Fruit fly (Drosophila melanogaster) whole organism, embryonic: Measurements from ENCODE around the gene CG14153.

ENCODE experiments used
- Antp ChIP-seq: fragments of 200-800 bp; sonication (Bioruptor generic); optimal IDR thresholded peaks from 3 replicates; lab custom pipeline; 2016; ENCODE audit warnings: missing biosample characterization, missing genetic modification characterization
- BEAF-32 ChIP-seq: fragments of 200-800 bp; sonication (Bioruptor generic); optimal IDR thresholded peaks from 3 replicates; lab custom pipeline; 2017; ENCODE audit warnings: missing biosample characterization, missing genetic modification characterization, mild to moderate bottlenecking, moderate library complexity, missing genetic modification reagents
- CG10274 ChIP-seq: fragments of 200-800 bp; sonication (Bioruptor generic); optimal IDR thresholded peaks from 3 replicates; lab custom pipeline; 2017; ENCODE audit warnings: missing biosample characterization, mild to moderate bottlenecking, missing genetic modification characterization
- CG10565 ChIP-seq: fragments of 200-800 bp; sonication (Bioruptor generic); optimal IDR thresholded peaks from 3 replicates; lab custom pipeline; 2016; ENCODE audit warnings: missing biosample characterization, mild to moderate bottlenecking, missing genetic modification characterization
- CG10959 ChIP-seq: fragments of 200-800 bp; sonication (Bioruptor generic); IDR thresholded peaks from 2 replicates; pipeline ENCODE4 v1.3.6; 2022; ENCODE audit warnings: missing biosample characterization, missing genetic modification characterization
- CG11085 ChIP-seq: fragments of 200-800 bp; sonication (Bioruptor generic); IDR thresholded peaks from 2 replicates; pipeline ENCODE4 v1.3.6; 2022; ENCODE audit warnings: missing biosample characterization, missing genetic modification characterization
- CG11504 ChIP-seq: fragments of 200-800 bp; sonication (Bioruptor generic); optimal IDR thresholded peaks from 3 replicates; lab custom pipeline; 2019; ENCODE audit warnings: missing biosample characterization, mild to moderate bottlenecking, missing genetic modification characterization, moderate library complexity
- CG11695 ChIP-seq: fragments of 200-800 bp; sonication (Bioruptor generic); IDR thresholded peaks from 3 replicates; pipeline ENCODE4 v1.3.6; 2022; ENCODE audit warnings: missing biosample characterization, missing genetic modification characterization
- CG15073 ChIP-seq: fragments of 200-800 bp; sonication (Bioruptor generic); optimal IDR thresholded peaks from 2 replicates; lab custom pipeline; 2016; ENCODE audit warnings: missing biosample characterization, missing genetic modification characterization
- CG30020 ChIP-seq: fragments of 200-800 bp; optimal IDR thresholded peaks from 2 replicates; lab custom pipeline; 2019; ENCODE audit warnings: missing biosample characterization, mild to moderate bottlenecking, missing genetic modification characterization, moderate library complexity
- CG30403 ChIP-seq: fragments of 200-800 bp; sonication (Bioruptor generic); optimal IDR thresholded peaks from 3 replicates; lab custom pipeline; 2016; ENCODE audit warnings: missing biosample characterization, missing genetic modification characterization
- CG31224 ChIP-seq: fragments of 200-800 bp; sonication (Bioruptor generic); IDR thresholded peaks from 2 replicates; pipeline ENCODE4 v1.3.6; 2022; ENCODE audit warnings: missing biosample characterization, missing genetic modification characterization
- CG34224 ChIP-seq: fragments of 200-800 bp; sonication (Bioruptor generic); IDR thresholded peaks from 3 replicates; pipeline ENCODE4 v1.3.6; 2022; ENCODE audit warnings: missing biosample characterization, missing genetic modification characterization; ENCODE audit not compliant: partially characterized antibody
- CG34376 ChIP-seq: fragments of 200-800 bp; sonication (Bioruptor generic); optimal IDR thresholded peaks from 2 replicates; lab custom pipeline; 2018; ENCODE audit warnings: missing biosample characterization, mild to moderate bottlenecking, missing genetic modification characterization
- CG3726 ChIP-seq: fragments of 200-800 bp; sonication (Bioruptor generic); IDR thresholded peaks from 3 replicates; pipeline ENCODE4, ENCODE4 v1.3.6; 2022; ENCODE audit warnings: missing biosample characterization, missing genetic modification characterization
- CG43689 ChIP-seq: fragments of 200-800 bp; sonication (Bioruptor generic); IDR thresholded peaks from 2 replicates; pipeline ENCODE4 v1.3.6; 2022; ENCODE audit warnings: missing biosample characterization, missing genetic modification characterization
- CG4404 ChIP-seq: fragments of 200-800 bp; sonication (Bioruptor generic); IDR thresholded peaks from 2 replicates; pipeline ENCODE4 v1.3.6; 2022; ENCODE audit warnings: missing biosample characterization, missing genetic modification characterization
- CG4854 ChIP-seq: fragments of 200-800 bp; sonication (Bioruptor generic); optimal IDR thresholded peaks from 2 replicates; lab custom pipeline; 2016; ENCODE audit warnings: missing biosample characterization, missing genetic modification characterization, inconsistent platforms
- CG5180 ChIP-seq: fragments of 200-800 bp; sonication (Bioruptor generic); optimal IDR thresholded peaks from 3 replicates; lab custom pipeline; 2017; ENCODE audit warnings: missing biosample characterization, missing genetic modification characterization, mild to moderate bottlenecking, moderate library complexity, missing genetic modification reagents
- CG7745 ChIP-seq: fragments of 200-800 bp; sonication (Bioruptor generic); optimal IDR thresholded peaks from 2 replicates; lab custom pipeline; 2018; ENCODE audit warnings: missing biosample characterization, mild to moderate bottlenecking, missing genetic modification characterization, moderate library complexity
- CG7786 ChIP-seq: fragments of 200-800 bp; sonication (Bioruptor generic); optimal IDR thresholded peaks from 2 replicates; lab custom pipeline; 2016; ENCODE audit warnings: missing biosample characterization, missing genetic modification characterization
- CkIIα-i1 ChIP-seq: fragments of 200-800 bp; sonication (Bioruptor generic); IDR thresholded peaks from 2 replicates; pipeline ENCODE4 v1.3.6; 2022; ENCODE audit warnings: missing biosample characterization, missing genetic modification characterization
- D19A ChIP-seq: fragments of 200-800 bp; optimal IDR thresholded peaks from 3 replicates; lab custom pipeline; 2019; ENCODE audit warnings: missing biosample characterization, mild to moderate bottlenecking, missing genetic modification characterization, moderate library complexity
- HLH54F ChIP-seq: fragments of 200-800 bp; sonication (Bioruptor generic); optimal IDR thresholded peaks from 3 replicates; lab custom pipeline; 2016; ENCODE audit warnings: missing biosample characterization, missing genetic modification characterization
- HmgZ ChIP-seq: fragments of 200-800 bp; sonication (Bioruptor generic); optimal IDR thresholded peaks from 2 replicates; lab custom pipeline; 2018; ENCODE audit warnings: missing biosample characterization, mild to moderate bottlenecking, missing genetic modification characterization
- Hr3 ChIP-seq: fragments of 200-800 bp; sonication (Bioruptor generic); optimal IDR thresholded peaks from 3 replicates; lab custom pipeline; 2016; ENCODE audit warnings: missing biosample characterization, missing genetic modification characterization
- Hsf ChIP-seq: fragments of 200-800 bp; sonication (Bioruptor generic); optimal IDR thresholded peaks from 3 replicates; lab custom pipeline; 2016; ENCODE audit warnings: missing biosample characterization, missing genetic modification characterization
- NFAT ChIP-seq: fragments of 200-800 bp; sonication (Bioruptor generic); IDR thresholded peaks from 2 replicates; pipeline ENCODE4 v1.3.6; 2022; ENCODE audit warnings: missing biosample characterization, missing genetic modification characterization
- Pdp1 ChIP-seq, 2 experiments: fragments of 200-800 bp; sonication (Bioruptor generic); optimal IDR thresholded peaks; 3 replicates each; lab custom pipeline; 2016; ENCODE audit warnings: missing biosample characterization in 2 of 2, missing genetic modification characterization in 2 of 2, mild to moderate bottlenecking in 1 of 2, moderate library complexity in 1 of 2
- Scr ChIP-seq: fragments of 200-800 bp; sonication (Bioruptor generic); IDR thresholded peaks from 2 replicates; pipeline ENCODE4 v1.3.6; 2022; ENCODE audit warnings: missing biosample characterization, missing genetic modification characterization; ENCODE audit not compliant: partially characterized antibody
- Sox102F ChIP-seq: fragments of 200-800 bp; sonication (Bioruptor generic); optimal IDR thresholded peaks from 2 replicates; lab custom pipeline; 2018; ENCODE audit warnings: missing biosample characterization, mild to moderate bottlenecking, missing genetic modification characterization, moderate library complexity
- Stat92E ChIP-seq, 3 experiments: fragments of >200 bp in 2 of 3; fragments of 200-800 bp in 1 of 3; sonication (Bioruptor generic) in 1 of 3; optimal IDR thresholded peaks; 2 replicates each; lab custom pipeline; 2017 to 2019; ENCODE audit warnings: missing biosample characterization in 3 of 3, missing genetic modification characterization in 3 of 3, mild to moderate bottlenecking in 1 of 3, moderate library complexity in 1 of 3
- chn ChIP-seq: fragments of 200-800 bp; sonication (Bioruptor generic); optimal IDR thresholded peaks from 2 replicates; lab custom pipeline; 2016; ENCODE audit warnings: missing biosample characterization, missing genetic modification characterization
- ci ChIP-seq: fragments of 200-800 bp; sonication (Bioruptor generic); IDR thresholded peaks from 3 replicates; pipeline ENCODE4 v1.3.6; 2022; ENCODE audit warnings: missing biosample characterization, missing genetic modification characterization
- dmrt99B ChIP-seq: fragments of 200-800 bp; sonication (Bioruptor generic); optimal IDR thresholded peaks from 2 replicates; lab custom pipeline; 2018; ENCODE audit warnings: missing biosample characterization, mild to moderate bottlenecking, missing genetic modification characterization, moderate library complexity
- hb ChIP-seq: fragments of 200-800 bp; sonication (Bioruptor generic); IDR thresholded peaks from 3 replicates; pipeline ENCODE4 v1.3.6; 2022; ENCODE audit warnings: missing biosample characterization, missing genetic modification characterization; ENCODE audit not compliant: partially characterized antibody
- kah ChIP-seq: fragments of 200-800 bp; sonication (Bioruptor generic); optimal IDR thresholded peaks from 2 replicates; lab custom pipeline; 2018; ENCODE audit warnings: missing biosample characterization, mild to moderate bottlenecking, missing genetic modification characterization
- lmd ChIP-seq: fragments of 200-800 bp; sonication (Bioruptor generic); IDR thresholded peaks from 2 replicates; pipeline ENCODE4 v1.3.6; 2022; ENCODE audit warnings: missing biosample characterization, missing genetic modification characterization
- maf-S ChIP-seq: fragments of 200-800 bp; sonication (Bioruptor generic); optimal IDR thresholded peaks from 2 replicates; lab custom pipeline; 2016; ENCODE audit warnings: missing biosample characterization, missing genetic modification characterization
- mirr ChIP-seq: fragments of 200-800 bp; sonication (Bioruptor generic); optimal IDR thresholded peaks from 3 replicates; lab custom pipeline; 2018; ENCODE audit warnings: missing biosample characterization, mild to moderate bottlenecking, missing genetic modification characterization
- onecut ChIP-seq: fragments of 200-800 bp; sonication (Bioruptor generic); IDR thresholded peaks from 2 replicates; pipeline ENCODE4 v1.3.6; 2022; ENCODE audit warnings: missing biosample characterization, missing genetic modification characterization
- pum ChIP-seq: fragments of 200-800 bp; sonication (Bioruptor generic); optimal IDR thresholded peaks from 2 replicates; lab custom pipeline; 2016; ENCODE audit warnings: missing biosample characterization, missing genetic modification characterization
- sima ChIP-seq: fragments of 200-800 bp; sonication (Bioruptor generic); optimal IDR thresholded peaks from 2 replicates; lab custom pipeline; 2016; ENCODE audit warnings: missing biosample characterization, missing genetic modification characterization
- so ChIP-seq: fragments of 200-800 bp; sonication (Bioruptor generic); IDR thresholded peaks from 3 replicates; pipeline ENCODE4 v1.3.6; 2022; ENCODE audit warnings: missing biosample characterization, missing genetic modification characterization
- sr ChIP-seq: fragments of 200-800 bp; sonication (Bioruptor generic); IDR thresholded peaks from 3 replicates; pipeline ENCODE4 v1.3.6; 2022; ENCODE audit warnings: missing biosample characterization, missing genetic modification characterization
- stwl ChIP-seq: fragments of 200-800 bp; sonication (Bioruptor generic); optimal IDR thresholded peaks from 3 replicates; lab custom pipeline; 2018; ENCODE audit warnings: missing biosample characterization, mild to moderate bottlenecking, missing genetic modification characterization, moderate library complexity
- tap ChIP-seq: fragments of 200-800 bp; optimal IDR thresholded peaks from 3 replicates; lab custom pipeline; 2019; ENCODE audit warnings: missing biosample characterization, mild to moderate bottlenecking, missing genetic modification characterization, moderate library complexity
- vnd ChIP-seq: fragments of 200-800 bp; sonication (Bioruptor generic); IDR thresholded peaks from 3 replicates; pipeline ENCODE4 v1.3.6; 2022; ENCODE audit warnings: missing biosample characterization, missing genetic modification characterization; ENCODE audit not compliant: partially characterized antibody

CG14153 gene

DNA sequence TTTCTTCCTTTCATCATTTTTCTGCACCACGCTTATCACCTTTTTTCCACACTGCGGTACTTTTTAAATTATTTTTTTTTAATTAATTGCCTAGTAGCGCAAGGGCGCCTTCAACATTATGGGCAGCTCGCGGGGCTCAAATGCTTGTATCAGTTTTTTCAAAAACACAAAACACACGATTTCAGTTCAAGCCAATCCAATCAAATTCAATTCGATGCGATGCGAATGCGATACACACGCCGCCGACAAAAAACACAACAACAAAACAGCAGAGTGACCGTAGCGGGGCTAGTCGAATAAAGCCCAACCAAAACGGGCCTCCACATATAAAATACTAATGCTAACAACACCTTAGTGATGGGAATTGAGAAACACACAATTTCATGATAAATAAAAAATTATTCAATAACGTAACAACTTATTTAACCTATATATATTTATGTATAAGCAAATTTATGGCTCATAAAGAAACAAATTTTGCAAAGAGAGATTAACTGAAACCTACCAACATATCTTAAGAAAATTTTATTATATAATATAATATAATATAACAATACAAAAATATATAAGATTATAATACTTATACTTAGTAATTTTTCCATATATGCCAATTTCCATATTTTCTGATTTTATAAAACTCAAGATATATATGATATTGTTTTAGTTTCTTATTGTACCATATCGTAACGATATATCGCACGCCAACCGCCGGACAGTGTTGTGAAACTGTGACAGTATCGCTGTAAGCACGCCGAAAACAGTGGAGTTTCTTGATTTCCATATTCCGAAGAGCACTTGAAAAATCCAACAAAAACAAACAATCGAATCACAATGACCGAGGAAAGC is 17.6 kb downstream of the CG14153 start, which contains the start of the genes CG32066 and CG8003 (continued):
- no peak; the same call in 1 of the 2 replicates for TF ChIP-seq lmd (GFP tag; lab: Robert Waterston, UW)
- TF ChIP-seq CG34376 (GFP tag; lab: Kevin White, UChicago), result peak; percentile 86
- peak; percentile 64 for TF ChIP-seq CG30403 (GFP tag; lab: Kevin White, UChicago)
- TF ChIP-seq CG4404 (GFP tag; lab: Robert Waterston, UW), result no peak
- peak; percentile 43 for TF ChIP-seq CG5180 (GFP tag; lab: Kevin White, UChicago)
- no peak for TF ChIP-seq CG10274 (GFP tag; lab: Kevin White, UChicago)
- no peak for TF ChIP-seq CG43689 (GFP tag; lab: Robert Waterston, UW)
- peak in 1 of 3 experiments; percentile 47 for TF ChIP-seq Stat92E (GFP tag; optimal IDR thresholded peaks at IDR 0.05; lab: Kevin White, UChicago)
- TF ChIP-seq Hr3 (GFP tag; lab: Kevin White, UChicago), result peak; percentile 40
- TF ChIP-seq CG34224, result peak; percentile 91
- TF ChIP-seq NFAT (GFP tag; lab: Robert Waterston, UW), result peak; percentile 77
- TF ChIP-seq tap (tag; lab: Kevin White, UChicago), result no peak
- peak; percentile 14 for TF ChIP-seq stwl (tag; lab: Kevin White, UChicago)
- TF ChIP-seq HLH54F (GFP tag; lab: Kevin White, UChicago), result peak; percentile 9
- peak; percentile 60 for TF ChIP-seq CG30020 (tag; lab: Kevin White, UChicago)
- TF ChIP-seq pum (GFP tag; lab: Kevin White, UChicago), result no peak
- 0 out of 3 replicates have a peak, but pooled peaks have one; percentile 33 for TF ChIP-seq so (GFP tag; lab: Robert Waterston, UW)
- TF ChIP-seq CG4854 (GFP tag; lab: Kevin White, UChicago), result no peak
- TF ChIP-seq CG11085, result 0 out of 2 replicates have a peak, but pooled peaks have one; percentile 41
- no peak for TF ChIP-seq CkIIα-i1 (GFP tag; lab: Robert Waterston, UW)
- TF ChIP-seq ci (GFP tag; lab: Robert Waterston, UW), result peak; percentile 62; the same call in 2 of the 3 replicates
- TF ChIP-seq maf-S (GFP tag; lab: Kevin White, UChicago), result no peak
- peak; percentile 91 for TF ChIP-seq vnd (GFP tag; lab: Robert Waterston, UW)
- peak; percentile 8 for TF ChIP-seq mirr (GFP tag; lab: Kevin White, UChicago)
- TF ChIP-seq CG10959 (GFP tag; lab: Robert Waterston, UW), result no peak
- no peak for TF ChIP-seq D19A (tag; lab: Kevin White, UChicago)
- TF ChIP-seq Sox102F (GFP tag; lab: Kevin White, UChicago), result peak; percentile 15
- no peak for TF ChIP-seq Antp
- TF ChIP-seq HmgZ (tag; lab: Kevin White, UChicago), result peak; percentile 24
- peak; percentile 91 for TF ChIP-seq Scr
- peak; percentile 50 for TF ChIP-seq CG11504 (tag; lab: Kevin White, UChicago)
- 0 out of 3 replicates have a peak, but pooled peaks have one; percentile 15 for TF ChIP-seq CG11695 (GFP tag; lab: Robert Waterston, UW)
- TF ChIP-seq CG7745, result no peak
- TF ChIP-seq CG15073, result no peak
- TF ChIP-seq Hsf (GFP tag; lab: Kevin White, UChicago), result no peak
- no peak for TF ChIP-seq chn (GFP tag; lab: Kevin White, UChicago)
- no peak for TF ChIP-seq CG7786
- no peak for TF ChIP-seq CG31224 (GFP tag; lab: Robert Waterston, UW)
- no peak for TF ChIP-seq CG3726 (GFP tag; lab: Robert Waterston, UW)
- TF ChIP-seq kah (GFP tag; lab: Kevin White, UChicago), result peak; percentile 49
- TF ChIP-seq BEAF-32 (GFP tag; lab: Kevin White, UChicago), result peak; percentile 84
- peak in 1 of 2 experiments; percentile 27 for TF ChIP-seq Pdp1 (GFP tag; optimal IDR thresholded peaks at IDR 0.05; lab: Kevin White, UChicago)
- no peak for TF ChIP-seq sr (GFP tag; lab: Robert Waterston, UW)
- TF ChIP-seq onecut (GFP tag; lab: Robert Waterston, UW), result 0 out of 2 replicates have a peak, but pooled peaks have one; percentile 9
- no peak for TF ChIP-seq sima (GFP tag; lab: Kevin White, UChicago)
- TF ChIP-seq CG10565 (GFP tag; lab: Kevin White, UChicago), result no peak
- no peak for TF ChIP-seq dmrt99B (tag; lab: Kevin White, UChicago)
- TF ChIP-seq hb (GFP tag; lab: Robert Waterston, UW), result no peak; the same call in 2 of the 3 replicates
